Fruit fly (Drosophila melanogaster) whole organism: ENCODE results near the gene Hsp60A.
"Not testable (repeated sequence)": the region's sequence is repeated elsewhere in the genome, so short reads cannot be mapped to it uniquely, and the experiment has no call there.

ENCODE experiments used
- EcR ChIP-seq, 2 experiments: fragments of >200 bp; optimal IDR thresholded peaks; 2 replicates each; lab custom pipeline; 2017; ENCODE audit warnings: missing biosample characterization in 2 of 2, missing genetic modification characterization in 2 of 2, missing genetic modification reagents in 2 of 2
- pan ChIP-seq: fragments of >200 bp; optimal IDR thresholded peaks from 2 replicates; lab custom pipeline; 2017
- psq ChIP-seq: fragments of >200 bp; optimal IDR thresholded peaks from 2 replicates; lab custom pipeline; 2017
- usp ChIP-seq: fragments of >200 bp; optimal IDR thresholded peaks from 2 replicates; lab custom pipeline; 2017; ENCODE audit warnings: missing biosample characterization, missing genetic modification characterization, mixed read lengths

dm6 chrX:11095973-11096372, 12.3 kb upstream of the Hsp60A start, which contains the start of gene CG42249:
- TF ChIP-seq EcR (GFP tag; optimal IDR thresholded peaks at IDR 0.05; lab: Kevin White, UChicago); psq (lab: Kevin White, UChicago); usp; pan (lab: Kevin White, UChicago): not testable (repeated sequence)
